Fruit fly (Drosophila melanogaster) whole organism, prepupa: ENCODE measurements around the gene Pten.

Experiments used
- CG10631 ChIP-seq: fragments of 200-800 bp; sonication (Bioruptor generic); optimal IDR thresholded peaks from 2 replicates; lab custom pipeline; 2016; ENCODE audit warnings: missing biosample characterization, missing genetic modification characterization
- CG10669 ChIP-seq: fragments of 200-800 bp; sonication (Bioruptor generic); optimal IDR thresholded peaks from 3 replicates; lab custom pipeline; 2018; ENCODE audit warnings: missing biosample characterization, mild to moderate bottlenecking, missing genetic modification characterization, moderate library complexity
- CG11294 ChIP-seq: fragments of 200-800 bp; sonication (Bioruptor generic); IDR thresholded peaks from 2 replicates; pipeline ENCODE4 v1.3.6; 2022; ENCODE audit warnings: missing biosample characterization, missing genetic modification characterization
- CG11762 ChIP-seq: fragments of 200-800 bp; sonication (Bioruptor generic); optimal IDR thresholded peaks from 3 replicates; lab custom pipeline; 2016; ENCODE audit warnings: missing biosample characterization, missing genetic modification characterization; ENCODE audit not compliant: insufficient read depth
- CG1621 ChIP-seq: fragments of 200-800 bp; sonication (Bioruptor generic); optimal IDR thresholded peaks from 3 replicates; lab custom pipeline; 2018; ENCODE audit warnings: missing biosample characterization, mild to moderate bottlenecking, missing genetic modification characterization
- CG16779 ChIP-seq: fragments of 200-800 bp; sonication (Bioruptor generic); optimal IDR thresholded peaks from 3 replicates; lab custom pipeline; 2017; ENCODE audit warnings: missing biosample characterization, mild to moderate bottlenecking, missing genetic modification characterization
- CG3032 ChIP-seq: fragments of 200-800 bp; optimal IDR thresholded peaks from 2 replicates; lab custom pipeline; 2019; ENCODE audit warnings: missing biosample characterization, mild to moderate bottlenecking, missing genetic modification characterization, moderate library complexity
- CG31627 ChIP-seq: fragments of 200-800 bp; sonication (Bioruptor generic); optimal IDR thresholded peaks from 3 replicates; lab custom pipeline; 2016; ENCODE audit warnings: missing biosample characterization, missing genetic modification characterization
- CG32006 ChIP-seq: fragments of 200-800 bp; sonication (Bioruptor generic); optimal IDR thresholded peaks from 3 replicates; lab custom pipeline; 2017; ENCODE audit warnings: missing biosample characterization, mild to moderate bottlenecking, missing genetic modification characterization
- CG3919 ChIP-seq: fragments of 200-800 bp; sonication (Bioruptor generic); optimal IDR thresholded peaks from 3 replicates; lab custom pipeline; 2016; ENCODE audit warnings: missing biosample characterization, missing genetic modification characterization
- CG6163 ChIP-seq: fragments of 200-800 bp; sonication (Bioruptor generic); IDR thresholded peaks from 3 replicates; pipeline ENCODE4 v1.3.6; 2022; ENCODE audit warnings: missing biosample characterization, missing genetic modification characterization
- CG6276 ChIP-seq: fragments of 200-800 bp; sonication (Bioruptor generic); optimal IDR thresholded peaks from 2 replicates; lab custom pipeline; 2017; ENCODE audit warnings: missing biosample characterization, mild to moderate bottlenecking, missing genetic modification characterization
- CG6808 ChIP-seq: fragments of 200-800 bp; sonication (Bioruptor generic); optimal IDR thresholded peaks from 3 replicates; lab custom pipeline; 2017; ENCODE audit warnings: missing biosample characterization, missing genetic modification characterization, mild to moderate bottlenecking, moderate library complexity, missing genetic modification reagents
- CG6854 ChIP-seq: fragments of 200-800 bp; sonication (Bioruptor generic); optimal IDR thresholded peaks from 2 replicates; lab custom pipeline; 2017; ENCODE audit warnings: missing biosample characterization, mild to moderate bottlenecking, missing genetic modification characterization
- CG8319 ChIP-seq: fragments of 200-800 bp; sonication (Bioruptor generic); optimal IDR thresholded peaks from 3 replicates; lab custom pipeline; 2016; ENCODE audit warnings: missing biosample characterization, missing genetic modification characterization
- CG8632 ChIP-seq: fragments of 200-800 bp; sonication (Bioruptor generic); optimal IDR thresholded peaks from 3 replicates; lab custom pipeline; 2016; ENCODE audit warnings: missing biosample characterization, missing genetic modification characterization
- Eip78C ChIP-seq: fragments of 200-800 bp; sonication (Bioruptor generic); peaks from one replicate; lab custom pipeline; 2016; ENCODE audit warnings: missing biosample characterization, missing genetic modification characterization
- Ets21C ChIP-seq: fragments of 200-800 bp; sonication (Bioruptor generic); optimal IDR thresholded peaks from 3 replicates; lab custom pipeline; 2016; ENCODE audit warnings: missing biosample characterization, missing genetic modification characterization
- Gug ChIP-seq: fragments of 200-800 bp; sonication (Bioruptor generic); IDR thresholded peaks from 2 replicates; pipeline ENCODE4 v1.3.6; 2022; ENCODE audit warnings: missing biosample characterization, missing genetic modification characterization
- Hr38 ChIP-seq: sonication (Bioruptor generic); optimal IDR thresholded peaks from 2 replicates; lab custom pipeline; 2016; ENCODE audit warnings: missing biosample characterization, missing genetic modification characterization
- Hr4 ChIP-seq: fragments of 200-800 bp; sonication (Bioruptor generic); optimal IDR thresholded peaks from 3 replicates; lab custom pipeline; 2016; ENCODE audit warnings: missing biosample characterization, missing genetic modification characterization
- Met ChIP-seq: fragments of 200-800 bp; sonication (Bioruptor generic); optimal IDR thresholded peaks from 3 replicates; lab custom pipeline; 2016; ENCODE audit warnings: missing biosample characterization, missing genetic modification characterization
- Sox102F ChIP-seq: fragments of 200-800 bp; sonication (Bioruptor generic); optimal IDR thresholded peaks from 2 replicates; lab custom pipeline; 2016; ENCODE audit warnings: missing biosample characterization, mild to moderate bottlenecking, missing genetic modification characterization
- Sox14 ChIP-seq: fragments of 200-800 bp; sonication (Bioruptor generic); optimal IDR thresholded peaks from 3 replicates; lab custom pipeline; 2016; ENCODE audit warnings: missing biosample characterization, missing genetic modification characterization
- achi ChIP-seq: fragments of 200-800 bp; sonication (Bioruptor generic); optimal IDR thresholded peaks from 3 replicates; lab custom pipeline; 2016; ENCODE audit warnings: missing biosample characterization, missing genetic modification characterization
- cyc ChIP-seq: fragments of 200-800 bp; sonication (Bioruptor generic); optimal IDR thresholded peaks from 3 replicates; lab custom pipeline; 2016; ENCODE audit warnings: missing biosample characterization, missing genetic modification characterization
- dsx ChIP-seq: fragments of 200-800 bp; optimal IDR thresholded peaks from 3 replicates; lab custom pipeline; 2019; ENCODE audit warnings: missing biosample characterization, mild to moderate bottlenecking, missing genetic modification characterization, moderate library complexity; ENCODE audit not compliant: poor library complexity, severe bottlenecking
- esn ChIP-seq: fragments of 200-800 bp; sonication (Bioruptor generic); optimal IDR thresholded peaks from 2 replicates; lab custom pipeline; 2016; ENCODE audit warnings: missing biosample characterization, mild to moderate bottlenecking, missing genetic modification characterization, moderate library complexity
- fd85E ChIP-seq: fragments of 200-800 bp; sonication (Bioruptor generic); optimal IDR thresholded peaks from 3 replicates; lab custom pipeline; 2016; ENCODE audit warnings: missing biosample characterization, missing genetic modification characterization
- fkh ChIP-seq: fragments of 200-800 bp; sonication (Bioruptor generic); optimal IDR thresholded peaks from 3 replicates; lab custom pipeline; 2017; ENCODE audit warnings: missing biosample characterization, mild to moderate bottlenecking, missing genetic modification characterization, moderate library complexity
- lz ChIP-seq: fragments of 200-800 bp; sonication (Bioruptor generic); optimal IDR thresholded peaks from 3 replicates; lab custom pipeline; 2016; ENCODE audit warnings: missing biosample characterization, missing genetic modification characterization
- pdm3 ChIP-seq: fragments of 200-800 bp; sonication (Bioruptor generic); optimal IDR thresholded peaks from 3 replicates; lab custom pipeline; 2016; ENCODE audit warnings: missing biosample characterization, missing genetic modification characterization
- salr ChIP-seq, 2 experiments: fragments of 200-800 bp; sonication (Bioruptor generic); optimal IDR thresholded peaks; 3 replicates each; lab custom pipeline; 2016 to 2018; ENCODE audit warnings: missing biosample characterization in 2 of 2, missing genetic modification characterization in 2 of 2, mild to moderate bottlenecking in 1 of 2
- ss ChIP-seq, 2 experiments: fragments of 200-800 bp; sonication (Bioruptor generic); optimal IDR thresholded peaks; 2 replicates in 1 of 2; 3 replicates in 1 of 2; lab custom pipeline; 2017 to 2018; ENCODE audit warnings: mild to moderate bottlenecking in 2 of 2, missing biosample characterization in 2 of 2, missing genetic modification characterization in 2 of 2, moderate library complexity in 1 of 2
- svp ChIP-seq: fragments of 200-800 bp; sonication (Bioruptor generic); peaks from one replicate; lab custom pipeline; 2016; ENCODE audit warnings: missing biosample characterization, missing genetic modification characterization
- topi ChIP-seq: fragments of 200-800 bp; sonication (Bioruptor generic); optimal IDR thresholded peaks from 3 replicates; lab custom pipeline; 2016; ENCODE audit warnings: missing biosample characterization, missing genetic modification characterization

Pten gene

DNA sequence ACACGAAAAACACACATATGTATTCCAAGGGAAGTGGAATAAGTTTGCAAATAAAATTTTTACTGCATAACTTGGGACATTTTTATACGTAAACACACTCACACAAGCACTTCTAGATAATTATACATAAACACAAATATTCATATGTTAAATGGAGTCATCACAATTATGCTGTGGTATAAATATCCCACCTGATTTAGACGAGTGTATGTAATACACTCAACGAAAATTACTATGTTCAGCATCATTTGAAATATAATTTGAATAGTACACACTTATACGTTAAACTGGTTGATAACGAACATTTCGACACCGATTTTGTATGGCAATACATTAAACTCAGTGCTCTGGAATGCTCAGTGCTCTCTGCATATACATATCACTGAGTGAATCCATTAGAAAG lies 29.8 kb downstream of the Pten start (continued):
- peak; percentile 55 for TF ChIP-seq esn (GFP tag; lab: Kevin White, UChicago)
- TF ChIP-seq Met (GFP tag; lab: Kevin White, UChicago): peak; percentile 54
- no peak for TF ChIP-seq Gug (GFP tag; lab: Robert Waterston, UW)
- peak; percentile 71 for TF ChIP-seq Hr4 (GFP tag; lab: Kevin White, UChicago)
- TF ChIP-seq svp (GFP tag; lab: Kevin White, UChicago): no peak
- TF ChIP-seq Hr38: no peak
- TF ChIP-seq CG6808 (GFP tag; lab: Kevin White, UChicago): peak; percentile 14
- no peak for TF ChIP-seq CG6163 (GFP tag; lab: Robert Waterston, UW)

DNA sequence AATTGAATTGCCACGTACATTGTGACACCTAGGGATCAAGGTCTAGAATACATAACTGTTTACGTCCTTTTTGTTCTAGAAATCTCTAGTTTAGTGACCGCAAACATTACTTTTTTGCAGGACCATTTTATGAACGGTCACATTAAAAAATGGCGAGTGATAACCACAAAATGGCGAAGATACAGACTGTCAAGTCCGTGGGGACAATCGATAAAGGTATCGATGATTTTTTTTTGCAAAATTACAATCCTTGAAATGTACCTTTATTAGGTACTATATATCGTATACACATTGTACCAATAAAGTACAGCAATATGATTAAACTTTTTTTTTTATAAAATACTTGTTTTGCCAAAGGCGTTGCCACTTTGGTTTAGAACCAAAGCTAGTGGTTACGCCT lies 30.4 kb downstream of the Pten start:
- TF ChIP-seq achi: peak; percentile 9
- no peak for TF ChIP-seq Ets21C (GFP tag; lab: Kevin White, UChicago)
- TF ChIP-seq lz (GFP tag; lab: Kevin White, UChicago): no peak
- TF ChIP-seq CG11762: no peak
- TF ChIP-seq Eip78C (GFP tag; lab: Kevin White, UChicago): peak; percentile 40
- TF ChIP-seq CG1621 (tag; lab: Kevin White, UChicago): no peak
- TF ChIP-seq CG31627 (GFP tag; lab: Kevin White, UChicago): no peak
- TF ChIP-seq Hr38: no peak
- TF ChIP-seq, all 60 proteins: peak for 2

DNA sequence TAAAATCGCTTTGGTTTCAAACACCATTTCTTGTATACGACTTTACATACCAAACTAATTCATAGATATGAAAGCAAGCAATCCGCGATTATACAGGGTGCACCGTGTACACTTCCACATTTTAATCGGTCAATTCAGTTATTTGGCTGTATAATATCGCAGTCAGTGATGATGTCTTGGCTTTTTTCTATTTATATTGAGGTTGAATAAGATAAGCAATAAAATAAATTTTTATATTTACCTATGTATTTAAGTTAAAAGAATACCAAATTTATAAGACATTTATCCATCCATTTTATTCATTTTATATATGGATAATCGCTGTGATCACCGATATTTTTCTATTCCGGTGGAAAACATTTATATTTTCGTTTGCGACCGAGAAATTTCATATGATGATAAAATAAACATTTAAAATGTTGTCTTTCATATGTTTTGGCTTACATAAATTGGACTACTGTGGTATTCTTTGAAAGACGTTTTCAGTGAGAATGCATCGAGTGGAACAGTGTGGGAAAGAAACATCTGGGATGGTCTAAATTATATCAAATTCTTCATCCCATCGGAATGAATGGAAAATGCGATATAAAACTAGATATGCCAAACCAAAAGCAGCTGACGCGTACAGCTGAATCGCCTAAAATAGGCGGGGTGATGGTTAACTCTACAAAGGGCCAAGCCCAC lies 34.0 kb downstream of the Pten start, which contains the start of gene CG5708:
Gene CG5708, minus strand, starts transcription at position 85 of the 684 bp plus-strand sequence.
- TF ChIP-seq Eip78C (GFP tag; lab: Kevin White, UChicago) (peak; percentile 63), CG11294 (GFP tag; lab: Robert Waterston, UW) (no peak), ss (GFP tag; optimal IDR thresholded peaks at IDR 0.05; lab: Kevin White, UChicago) (peak in 1 of 2 experiments; percentile 20), fd85E (GFP tag; lab: Kevin White, UChicago) (no peak), CG8319 (GFP tag; lab: Kevin White, UChicago) (no peak), Hr4 (GFP tag; lab: Kevin White, UChicago) (no peak), Sox102F (GFP tag; lab: Kevin White, UChicago) (no peak), CG6854 (GFP tag; lab: Kevin White, UChicago) (no peak), dsx (GFP tag; lab: Kevin White, UChicago) (peak; percentile 35), CG1621 (tag; lab: Kevin White, UChicago) (no peak), Sox14 (GFP tag; lab: Kevin White, UChicago) (peak; percentile 9), cyc (GFP tag; lab: Kevin White, UChicago) (peak; percentile 18), achi (peak; percentile 35), CG3032 (tag; lab: Kevin White, UChicago) (peak; percentile 31), fkh (GFP tag; lab: Kevin White, UChicago) (peak; percentile 36), CG10669 (GFP tag; lab: Kevin White, UChicago) (no peak), Hr38 (no peak), Met (GFP tag; lab: Kevin White, UChicago) (peak; percentile 37), CG6276 (GFP tag; lab: Kevin White, UChicago) (no peak), pdm3 (GFP tag; lab: Kevin White, UChicago) (no peak), salr (GFP tag; optimal IDR thresholded peaks at IDR 0.05; lab: Kevin White, UChicago) (no peak), CG3919 (GFP tag; lab: Kevin White, UChicago) (no peak), esn (GFP tag; lab: Kevin White, UChicago) (peak; percentile 32), topi (peak; percentile 2), CG16779 (tag; lab: Kevin White, UChicago) (no peak), lz (GFP tag; lab: Kevin White, UChicago) (peak; percentile 13)

DNA sequence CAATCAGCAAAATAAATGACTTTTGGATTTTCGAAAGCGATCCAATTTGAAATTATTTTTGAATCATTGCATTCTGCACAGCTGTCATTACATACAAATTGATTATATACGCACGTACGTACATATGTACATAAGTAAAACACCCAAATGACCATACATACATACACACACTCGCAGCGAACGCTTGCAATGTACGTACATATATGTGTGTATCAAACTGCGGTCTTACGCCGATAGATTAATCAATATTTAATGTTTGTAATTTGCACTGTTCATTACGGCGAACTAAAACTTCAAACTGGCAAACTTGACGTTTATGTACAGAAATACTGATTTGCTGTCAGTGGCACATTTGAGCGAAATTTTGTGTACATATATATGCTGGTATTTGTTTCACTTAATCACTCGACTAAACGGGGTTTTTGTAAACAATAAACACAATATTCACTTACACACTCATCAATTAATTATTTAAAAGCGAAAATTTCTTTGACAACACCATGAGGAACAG lies 34.6 kb downstream of the Pten start:
- no peak for TF ChIP-seq CG8632 (GFP tag; lab: Kevin White, UChicago)
- TF ChIP-seq CG6808 (GFP tag; lab: Kevin White, UChicago): no peak
- TF ChIP-seq Gug (GFP tag; lab: Robert Waterston, UW): no peak
- no peak for TF ChIP-seq CG32006
- no peak for TF ChIP-seq CG10631 (GFP tag; lab: Kevin White, UChicago)
- no peak for TF ChIP-seq CG3032 (tag; lab: Kevin White, UChicago)
